Worm (Caenorhabditis elegans) whole organism, L3 larva: Measurements from ENCODE around the gene idpa-2.

Source experiments
- ceh-28 ChIP-seq: fragments of 150-350 bp; optimal IDR thresholded peaks from 2 replicates; lab custom pipeline; 2014; ENCODE audit warnings: missing biosample characterization, missing genetic modification reagents, missing genetic modification characterization
- ceh-9 ChIP-seq: sonication (generic microtip); optimal IDR thresholded peaks from 2 replicates; lab custom pipeline; 2018; ENCODE audit warnings: missing biosample characterization, missing genetic modification characterization
- elt-2 ChIP-seq: sonication (generic microtip); optimal IDR thresholded peaks from 2 replicates; lab custom pipeline; 2016; ENCODE audit warnings: missing genetic modification reagents, mild to moderate bottlenecking, missing genetic modification characterization, missing compliant biosample characterization
- fkh-10 ChIP-seq: sonication (generic microtip); optimal IDR thresholded peaks from 2 replicates; lab custom pipeline; 2017; ENCODE audit warnings: missing biosample characterization, missing genetic modification reagents, missing genetic modification characterization
- fos-1 ChIP-seq: fragments of 150-350 bp; optimal IDR thresholded peaks from 2 replicates; lab custom pipeline; 2014; ENCODE audit warnings: missing biosample characterization, missing genetic modification characterization
- lin-39 ChIP-seq: fragments of 150-350 bp; optimal IDR thresholded peaks from 2 replicates; lab custom pipeline; 2018; ENCODE audit warnings: missing biosample characterization, missing genetic modification reagents, missing genetic modification characterization
- nhr-11 ChIP-seq: fragments of 150-350 bp; optimal IDR thresholded peaks from 2 replicates; lab custom pipeline; 2014; ENCODE audit warnings: missing biosample characterization, missing genetic modification characterization
- nhr-28 ChIP-seq: fragments of 150-350 bp; optimal IDR thresholded peaks from 2 replicates; lab custom pipeline; 2014; ENCODE audit warnings: missing biosample characterization, missing genetic modification characterization

DNA sequence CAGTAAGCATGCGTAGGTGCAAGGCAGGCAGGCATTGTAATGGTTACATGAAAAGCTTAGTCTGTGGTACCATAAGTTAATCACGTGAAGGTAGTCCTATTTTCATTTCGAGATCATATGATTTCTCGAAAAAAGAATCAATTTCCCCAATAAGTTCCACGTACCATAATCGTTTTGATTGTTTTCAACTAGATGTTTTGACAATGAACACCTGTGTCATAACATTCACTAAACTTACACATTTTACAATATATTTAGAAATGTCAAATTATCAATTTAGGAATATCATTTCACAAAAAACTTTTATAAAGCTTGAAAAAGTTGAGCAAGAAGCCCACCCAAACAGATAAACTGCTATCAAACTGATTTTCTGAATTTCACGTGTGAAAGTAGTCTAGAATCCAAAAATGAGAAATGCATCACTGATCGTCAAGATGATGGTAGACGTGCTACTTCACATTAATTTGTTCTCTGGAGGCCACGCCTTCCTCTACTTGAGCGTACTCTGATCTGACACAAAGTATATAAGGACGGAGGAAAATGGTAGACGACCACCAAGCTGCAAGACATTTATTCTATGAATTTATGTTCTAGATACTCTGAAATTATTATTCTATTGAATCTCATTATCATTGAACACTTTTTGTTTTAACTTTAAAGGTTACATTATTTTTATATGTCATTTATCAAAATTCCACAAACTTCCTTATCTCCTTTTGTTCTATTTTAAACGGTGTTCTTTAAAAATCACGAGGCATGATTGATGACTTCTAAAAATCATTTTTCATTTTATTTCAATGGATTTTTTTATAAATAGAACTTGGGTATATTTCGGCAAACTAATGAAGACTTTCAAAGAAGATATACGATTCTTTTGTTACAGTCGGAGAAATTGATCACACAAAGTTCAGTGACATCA, 26.7 kb upstream of the idpa-2 start, which contains the start of gene F46C5.10:
- TF ChIP-seq lin-39 (tag; lab: Kevin White, UChicago) (no peak), nhr-11 (tag; lab: Kevin White, UChicago) (no peak), elt-2 (tag; lab: Kevin White, UChicago) (no peak), ceh-9 (tag; lab: Kevin White, UChicago) (no peak), ceh-28 (tag; lab: Kevin White, UChicago) (no peak), fkh-10 (no peak), fos-1 (tag; lab: Kevin White, UChicago) (no peak), nhr-28 (tag; lab: Kevin White, UChicago) (peak; percentile 9)
